Worm (Caenorhabditis elegans) whole organism, L4 larva: ENCODE measurements around the gene T23F6.3.

Experiments
- F26F4.8 ChIP-seq: fragments of 200-800 bp; sonication (Bioruptor generic); conservative IDR thresholded peaks from 2 replicates; pipeline ENCODE4 v1.3.6; 2022; ENCODE audit warnings: missing genetic modification characterization, missing compliant biosample characterization
- attf-4 ChIP-seq: sonication (generic microtip); optimal IDR thresholded peaks from 3 replicates; lab custom pipeline; 2017; ENCODE audit warnings: missing biosample characterization, missing genetic modification characterization
- lin-13 ChIP-seq: fragments of 150-350 bp; optimal IDR thresholded peaks from 2 replicates; lab custom pipeline; 2014; ENCODE audit warnings: missing biosample characterization, missing genetic modification reagents, missing genetic modification characterization
- lin-38 ChIP-seq: fragments of 200-800 bp; sonication (Bioruptor generic); IDR thresholded peaks from 2 replicates; pipeline ENCODE4 v1.3.6; 2022; ENCODE audit warnings: missing genetic modification reagents, missing genetic modification characterization, missing compliant biosample characterization
- lsy-2 ChIP-seq, 2 experiments: fragments of 150-350 bp in 1 of 2; sonication (generic microtip) in 1 of 2; optimal IDR thresholded peaks; 2 replicates each; lab custom pipeline; 2014 to 2017; ENCODE audit warnings: missing biosample characterization in 2 of 2, missing genetic modification characterization in 2 of 2
- nhr-11 ChIP-seq: fragments of 150-350 bp; optimal IDR thresholded peaks from 2 replicates; lab custom pipeline; 2014; ENCODE audit warnings: missing biosample characterization, missing genetic modification characterization
- nhr-6 ChIP-seq: fragments of 150-350 bp; optimal IDR thresholded peaks from 2 replicates; lab custom pipeline; 2014; ENCODE audit warnings: missing biosample characterization, missing genetic modification characterization
- nhr-76 ChIP-seq: fragments of 150-350 bp; optimal IDR thresholded peaks from 2 replicates; lab custom pipeline; 2014; ENCODE audit warnings: missing biosample characterization, missing genetic modification characterization
- rbr-2 ChIP-seq: sonication (generic microtip); optimal IDR thresholded peaks from 2 replicates; lab custom pipeline; 2016; ENCODE audit warnings: missing genotype, missing genetic modification characterization, missing compliant biosample characterization

ce11 chrIV:12685827-12686226 lies 38.7 kb downstream of the T23F6.3 start:
- no peak for TF ChIP-seq F26F4.8
- TF ChIP-seq attf-4 (tag; lab: Kevin White, UChicago), result no peak
- no peak for TF ChIP-seq nhr-76 (tag; lab: Kevin White, UChicago)
- TF ChIP-seq nhr-6, result no peak
- TF ChIP-seq lin-13 (GFP tag; lab: Kevin White, UChicago), result no peak
- TF ChIP-seq rbr-2 (tag; lab: Kevin White, UChicago), result no peak
- TF ChIP-seq lsy-2 (tag; optimal IDR thresholded peaks at IDR 0.05; lab: Kevin White, UChicago), result no peak
- no peak for TF ChIP-seq lin-38 (GFP tag; lab: Robert Waterston, UW)
- no peak for TF ChIP-seq nhr-11 (tag; lab: Kevin White, UChicago)
